Fruit fly (Drosophila melanogaster) whole organism, wandering third instar larva: ENCODE results near the gene CG32642.

Experiments used
- Dfd ChIP-seq: fragments of >200 bp; optimal IDR thresholded peaks from 2 replicates; lab custom pipeline; 2017; ENCODE audit warnings: missing biosample characterization, missing genetic modification characterization
- Hr78 ChIP-seq: fragments of >200 bp; optimal IDR thresholded peaks from 2 replicates; lab custom pipeline; 2017; ENCODE audit warnings: missing biosample characterization, missing genetic modification characterization
- Hr83 ChIP-seq: fragments of 200-300 bp; sonication (Bioruptor generic); optimal IDR thresholded peaks from 2 replicates; lab custom pipeline; 2016; ENCODE audit warnings: missing biosample characterization, mild to moderate bottlenecking, missing genetic modification characterization, moderate library complexity; ENCODE audit not compliant: poor library complexity, severe bottlenecking
- Jra ChIP-seq: sonication (Bioruptor generic); optimal IDR thresholded peaks from 2 replicates; lab custom pipeline; 2016; ENCODE audit warnings: missing biosample characterization, missing genetic modification characterization
- Myc ChIP-seq: fragments of >200 bp; optimal IDR thresholded peaks from 2 replicates; lab custom pipeline; 2017
- br ChIP-seq: fragments of 200-800 bp; sonication (Bioruptor generic); optimal IDR thresholded peaks from 2 replicates; lab custom pipeline; 2016; ENCODE audit warnings: missing biosample characterization, missing genetic modification characterization
- ey ChIP-seq: fragments of 200-800 bp; sonication (Bioruptor generic); optimal IDR thresholded peaks from 2 replicates; lab custom pipeline; 2016; ENCODE audit warnings: missing biosample characterization, missing genetic modification characterization
- fru ChIP-seq: fragments of 200-800 bp; sonication (Bioruptor generic); optimal IDR thresholded peaks from 3 replicates; lab custom pipeline; 2016; ENCODE audit warnings: missing biosample characterization, mild to moderate bottlenecking, missing genetic modification characterization
- h ChIP-seq: fragments of 200-800 bp; sonication (Bioruptor generic); optimal IDR thresholded peaks from 3 replicates; lab custom pipeline; 2016; ENCODE audit warnings: missing biosample characterization, mild to moderate bottlenecking, missing genetic modification characterization
- sv ChIP-seq: fragments of 200-800 bp; sonication (Bioruptor generic); optimal IDR thresholded peaks from 3 replicates; lab custom pipeline; 2016; ENCODE audit warnings: missing biosample characterization, missing genetic modification characterization

DNA sequence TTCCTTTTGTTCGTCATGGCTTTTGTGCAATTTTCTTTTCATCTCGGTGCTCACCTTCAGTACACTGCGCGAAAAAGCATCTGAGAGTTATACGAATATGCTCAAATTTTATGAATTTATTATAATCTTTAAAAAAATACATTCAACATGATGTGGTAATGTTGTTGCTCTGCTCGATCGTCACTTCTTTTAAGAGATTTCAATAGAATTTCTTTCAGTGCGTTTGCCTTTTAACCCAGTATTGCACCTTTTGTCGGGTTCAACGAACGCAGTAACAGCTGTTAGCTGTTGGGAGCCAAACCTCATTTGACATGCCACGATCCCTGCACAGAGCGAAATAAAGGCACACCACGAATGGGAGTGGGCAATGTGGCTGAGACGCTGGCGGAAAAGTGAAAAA is 19.1 kb upstream of the CG32642 start:
- TF ChIP-seq Dfd (GFP tag; lab: Kevin White, UChicago) (no peak), br (GFP tag; lab: Kevin White, UChicago) (no peak), Hr83 (GFP tag; lab: Kevin White, UChicago) (no peak), fru (GFP tag; lab: Kevin White, UChicago) (no peak), h (peak; percentile 2), Myc (lab: Kevin White, UChicago) (no peak), Jra (GFP tag; lab: Kevin White, UChicago) (no peak), sv (no peak), ey (GFP tag; lab: Kevin White, UChicago) (no peak), Hr78 (GFP tag; lab: Kevin White, UChicago) (no peak)
